Worm (Caenorhabditis elegans) whole organism, young adult: ENCODE measurements around the gene srv-3.

Source experiments
- dox-1 ChIP-seq: fragments of 200-800 bp; sonication (Bioruptor generic); IDR thresholded peaks from 2 replicates; pipeline ENCODE4 v1.3.6; 2022; ENCODE audit warnings: missing genetic modification reagents, missing genetic modification characterization, missing compliant biosample characterization
- hsf-1 ChIP-seq: fragments of 200-800 bp; sonication (Bioruptor generic); IDR thresholded peaks from 2 replicates; pipeline ENCODE4 v1.3.6; 2022; ENCODE audit warnings: missing genetic modification reagents, missing genetic modification characterization, missing compliant biosample characterization
- lin-35 ChIP-seq, 3 experiments: fragments of 150-350 bp in 2 of 3; sonication (generic microtip) in 1 of 3; optimal IDR thresholded peaks; 2 replicates each; lab custom pipeline; 2014 to 2018; ENCODE audit warnings: missing biosample characterization in 3 of 3, missing genetic modification characterization in 3 of 3, missing genetic modification reagents in 3 of 3
- pbrm-1 ChIP-seq: fragments of 200-800 bp; sonication (Bioruptor generic); IDR thresholded peaks from 2 replicates; pipeline ENCODE4 v1.3.6; 2022; ENCODE audit warnings: missing genetic modification reagents, missing genetic modification characterization, missing compliant biosample characterization
- zfh-2 ChIP-seq: fragments of 200-800 bp; sonication (Bioruptor generic); conservative IDR thresholded peaks from 2 replicates; pipeline ENCODE4 v1.3.6; 2022; ENCODE audit warnings: missing genetic modification reagents, missing genetic modification characterization, missing compliant biosample characterization

ce11 chrV:19730280-19730679 lies 21.5 kb upstream of the srv-3 start, which contains the start of gene Y116F11A.1:
- TF ChIP-seq pbrm-1 (GFP tag; lab: Robert Waterston, UW) (no peak), hsf-1 (GFP tag; lab: Robert Waterston, UW) (no peak), lin-35 (GFP tag; optimal IDR thresholded peaks at IDR 0.05; lab: Kevin White, UChicago) (no peak), zfh-2 (GFP tag; lab: Robert Waterston, UW) (no peak), dox-1 (no peak)
